Fruit fly (Drosophila melanogaster) whole organism, embryonic: ENCODE measurements around the gene Cpr65Az.

ENCODE experiments used
- Asciz ChIP-seq: fragments of 200-800 bp; sonication (Bioruptor generic); optimal IDR thresholded peaks from 2 replicates; lab custom pipeline; 2017; ENCODE audit warnings: missing biosample characterization, mild to moderate bottlenecking, missing genetic modification characterization, missing genetic modification reagents
- CG10979 ChIP-seq: fragments of 200-800 bp; sonication (Bioruptor generic); optimal IDR thresholded peaks from 2 replicates; lab custom pipeline; 2018; ENCODE audit warnings: missing biosample characterization, mild to moderate bottlenecking, missing genetic modification characterization, moderate library complexity
- CG11560 ChIP-seq: fragments of 200-800 bp; sonication (Bioruptor generic); IDR thresholded peaks from 3 replicates; pipeline ENCODE4 v1.3.6; 2022; ENCODE audit warnings: missing biosample characterization, missing genetic modification characterization
- CG12299 ChIP-seq: fragments of 200-800 bp; sonication (Bioruptor generic); optimal IDR thresholded peaks from 2 replicates; lab custom pipeline; 2018; ENCODE audit warnings: missing biosample characterization, mild to moderate bottlenecking, missing genetic modification characterization
- CG14014 ChIP-seq: fragments of 200-800 bp; sonication (Bioruptor generic); IDR thresholded peaks from 2 replicates; pipeline ENCODE4 v1.3.6; 2022; ENCODE audit warnings: missing biosample characterization, missing genetic modification characterization
- CG1529 ChIP-seq: fragments of 200-800 bp; sonication (Bioruptor generic); optimal IDR thresholded peaks from 3 replicates; lab custom pipeline; 2018; ENCODE audit warnings: missing biosample characterization, missing genetic modification characterization
- CG17359 ChIP-seq: fragments of 200-800 bp; sonication (Bioruptor generic); optimal IDR thresholded peaks from 3 replicates; lab custom pipeline; 2018; ENCODE audit warnings: missing biosample characterization, mild to moderate bottlenecking, missing genetic modification characterization, moderate library complexity
- CG17361 ChIP-seq: fragments of 200-800 bp; sonication (Bioruptor generic); IDR thresholded peaks from 3 replicates; pipeline ENCODE4 v1.3.6; 2022; ENCODE audit warnings: missing biosample characterization, missing genetic modification characterization
- CG18011 ChIP-seq: fragments of 200-800 bp; sonication (Bioruptor generic); optimal IDR thresholded peaks from 2 replicates; lab custom pipeline; 2017; ENCODE audit warnings: missing biosample characterization, missing genetic modification characterization, mild to moderate bottlenecking, moderate library complexity, missing genotype
- CG2116 ChIP-seq: fragments of 200-800 bp; sonication (Bioruptor generic); optimal IDR thresholded peaks from 3 replicates; lab custom pipeline; 2018; ENCODE audit warnings: missing biosample characterization, mild to moderate bottlenecking, missing genetic modification characterization
- CG33557 ChIP-seq: fragments of 200-800 bp; sonication (Bioruptor generic); optimal IDR thresholded peaks from 2 replicates; lab custom pipeline; 2019; ENCODE audit warnings: missing biosample characterization, mild to moderate bottlenecking, missing genetic modification characterization, moderate library complexity
- CG34224 ChIP-seq: fragments of 200-800 bp; sonication (Bioruptor generic); IDR thresholded peaks from 3 replicates; pipeline ENCODE4 v1.3.6; 2022; ENCODE audit warnings: missing biosample characterization, missing genetic modification characterization; ENCODE audit not compliant: partially characterized antibody
- CG3838 ChIP-seq: fragments of 200-800 bp; sonication (Bioruptor generic); optimal IDR thresholded peaks from 3 replicates; lab custom pipeline; 2016; ENCODE audit warnings: missing biosample characterization, missing genetic modification characterization
- CG3847 ChIP-seq: fragments of 200-800 bp; sonication (Bioruptor generic); IDR thresholded peaks from 2 replicates; pipeline ENCODE4 v1.3.6; 2022; ENCODE audit warnings: missing biosample characterization, missing genetic modification characterization
- CG4282 ChIP-seq: fragments of 200-800 bp; sonication (Bioruptor generic); optimal IDR thresholded peaks from 2 replicates; lab custom pipeline; 2016; ENCODE audit warnings: missing biosample characterization, missing genetic modification characterization
- CG4707 ChIP-seq: fragments of 200-800 bp; sonication (Bioruptor generic); optimal IDR thresholded peaks from 2 replicates; lab custom pipeline; 2018; ENCODE audit warnings: missing biosample characterization, mild to moderate bottlenecking, missing genetic modification characterization, moderate library complexity
- CG6765 ChIP-seq: fragments of 200-800 bp; sonication (Bioruptor generic); optimal IDR thresholded peaks from 3 replicates; lab custom pipeline; 2017; ENCODE audit warnings: missing biosample characterization, mild to moderate bottlenecking, missing genetic modification characterization
- CG8944 ChIP-seq: fragments of 200-800 bp; sonication (Bioruptor generic); optimal IDR thresholded peaks from 3 replicates; lab custom pipeline; 2016; ENCODE audit warnings: missing biosample characterization, missing genetic modification characterization
- CHES-1-like ChIP-seq: fragments of 200-800 bp; sonication (Bioruptor generic); optimal IDR thresholded peaks from 2 replicates; lab custom pipeline; 2016; ENCODE audit warnings: missing biosample characterization, missing genetic modification characterization
- Camta ChIP-seq: fragments of 200-800 bp; sonication (Bioruptor generic); optimal IDR thresholded peaks from 2 replicates; lab custom pipeline; 2016; ENCODE audit warnings: missing biosample characterization, missing genetic modification characterization
- CkIIα-i1 ChIP-seq: fragments of 200-800 bp; sonication (Bioruptor generic); IDR thresholded peaks from 2 replicates; pipeline ENCODE4 v1.3.6; 2022; ENCODE audit warnings: missing biosample characterization, missing genetic modification characterization
- Ets97D ChIP-seq: fragments of 200-800 bp; sonication (Bioruptor generic); optimal IDR thresholded peaks from 3 replicates; lab custom pipeline; 2016; ENCODE audit warnings: missing biosample characterization, missing genetic modification characterization
- Gsc ChIP-seq: fragments of 200-800 bp; sonication (Bioruptor generic); IDR thresholded peaks from 2 replicates; pipeline ENCODE4 v1.3.6; 2022; ENCODE audit warnings: missing biosample characterization, missing genetic modification characterization
- Hmr ChIP-seq: fragments of 200-800 bp; sonication (Bioruptor generic); optimal IDR thresholded peaks from 3 replicates; lab custom pipeline; 2017; ENCODE audit warnings: mild to moderate bottlenecking, missing biosample characterization, missing genetic modification reagents, missing genetic modification characterization
- Myb ChIP-seq: fragments of 200-800 bp; sonication (Bioruptor generic); optimal IDR thresholded peaks from 2 replicates; lab custom pipeline; 2016; ENCODE audit warnings: missing biosample characterization, missing genetic modification characterization
- NFAT ChIP-seq: fragments of 200-800 bp; sonication (Bioruptor generic); IDR thresholded peaks from 2 replicates; pipeline ENCODE4 v1.3.6; 2022; ENCODE audit warnings: missing biosample characterization, missing genetic modification characterization
- NK7.1 ChIP-seq: fragments of 200-800 bp; sonication (Bioruptor generic); optimal IDR thresholded peaks from 3 replicates; lab custom pipeline; 2016; ENCODE audit warnings: missing biosample characterization, missing genetic modification characterization
- Nf-YB ChIP-seq: fragments of 200-800 bp; sonication (Bioruptor generic); optimal IDR thresholded peaks from 3 replicates; lab custom pipeline; 2019; ENCODE audit warnings: missing biosample characterization, mild to moderate bottlenecking, missing genetic modification characterization, moderate library complexity
- Side ChIP-seq: fragments of 200-800 bp; sonication (Bioruptor generic); optimal IDR thresholded peaks from 2 replicates; lab custom pipeline; 2016; ENCODE audit warnings: missing biosample characterization, missing genetic modification characterization
- Sox102F ChIP-seq: fragments of 200-800 bp; sonication (Bioruptor generic); optimal IDR thresholded peaks from 2 replicates; lab custom pipeline; 2018; ENCODE audit warnings: missing biosample characterization, mild to moderate bottlenecking, missing genetic modification characterization, moderate library complexity
- Xbp1 ChIP-seq: fragments of 200-800 bp; sonication (Bioruptor generic); optimal IDR thresholded peaks from 3 replicates; lab custom pipeline; 2016; ENCODE audit warnings: missing biosample characterization, mild to moderate bottlenecking, missing genetic modification characterization
- bigmax ChIP-seq: fragments of 200-800 bp; sonication (Bioruptor generic); optimal IDR thresholded peaks from 2 replicates; lab custom pipeline; 2018; ENCODE audit warnings: missing biosample characterization, mild to moderate bottlenecking, missing genetic modification characterization
- caup ChIP-seq: fragments of 200-800 bp; sonication (Bioruptor generic); optimal IDR thresholded peaks from 3 replicates; lab custom pipeline; 2017; ENCODE audit warnings: missing biosample characterization, mild to moderate bottlenecking, missing genetic modification characterization, moderate library complexity; ENCODE audit not compliant: severe bottlenecking
- ci ChIP-seq: fragments of 200-800 bp; sonication (Bioruptor generic); IDR thresholded peaks from 3 replicates; pipeline ENCODE4 v1.3.6; 2022; ENCODE audit warnings: missing biosample characterization, missing genetic modification characterization
- dmrt11E ChIP-seq: fragments of 200-800 bp; sonication (Bioruptor generic); optimal IDR thresholded peaks from 3 replicates; lab custom pipeline; 2018; ENCODE audit warnings: missing biosample characterization, mild to moderate bottlenecking, missing genetic modification characterization, moderate library complexity
- ems ChIP-seq: fragments of 200-800 bp; sonication (Bioruptor generic); optimal IDR thresholded peaks from 3 replicates; lab custom pipeline; 2016; ENCODE audit warnings: missing biosample characterization, missing genetic modification characterization
- eve ChIP-seq, 2 experiments: fragments of >200 bp; optimal IDR thresholded peaks; 2 replicates each; lab custom pipeline; 2017; ENCODE audit warnings: missing biosample characterization in 2 of 2, missing genetic modification characterization in 2 of 2
- grn ChIP-seq: fragments of 200-800 bp; sonication (Bioruptor generic); optimal IDR thresholded peaks from 3 replicates; lab custom pipeline; 2017; ENCODE audit warnings: missing biosample characterization, missing genetic modification characterization
- gsb-n ChIP-seq: fragments of 200-800 bp; sonication (Bioruptor generic); optimal IDR thresholded peaks from 3 replicates; lab custom pipeline; 2018; ENCODE audit warnings: missing biosample characterization, mild to moderate bottlenecking, missing genetic modification characterization
- maf-S ChIP-seq: fragments of 200-800 bp; sonication (Bioruptor generic); optimal IDR thresholded peaks from 2 replicates; lab custom pipeline; 2016; ENCODE audit warnings: missing biosample characterization, missing genetic modification characterization
- pita ChIP-seq: fragments of 200-800 bp; sonication (Bioruptor generic); optimal IDR thresholded peaks from 2 replicates; lab custom pipeline; 2017; ENCODE audit warnings: missing biosample characterization, mild to moderate bottlenecking, missing genetic modification characterization
- run ChIP-seq: fragments of 200-800 bp; sonication (Bioruptor generic); optimal IDR thresholded peaks from 3 replicates; lab custom pipeline; 2018; ENCODE audit warnings: missing biosample characterization, mild to moderate bottlenecking, missing genetic modification characterization
- schlank ChIP-seq: fragments of 200-800 bp; sonication (Bioruptor generic); optimal IDR thresholded peaks from 2 replicates; lab custom pipeline; 2018; ENCODE audit warnings: missing biosample characterization, mild to moderate bottlenecking, missing genetic modification characterization
- sr ChIP-seq: fragments of 200-800 bp; sonication (Bioruptor generic); IDR thresholded peaks from 3 replicates; pipeline ENCODE4 v1.3.6; 2022; ENCODE audit warnings: missing biosample characterization, missing genetic modification characterization
- ssp ChIP-seq: fragments of 200-800 bp; sonication (Bioruptor generic); IDR thresholded peaks from 2 replicates; pipeline ENCODE4 v1.3.6; 2022; ENCODE audit warnings: missing biosample characterization, missing genetic modification characterization
- stwl ChIP-seq: fragments of 200-800 bp; sonication (Bioruptor generic); optimal IDR thresholded peaks from 3 replicates; lab custom pipeline; 2018; ENCODE audit warnings: missing biosample characterization, mild to moderate bottlenecking, missing genetic modification characterization, moderate library complexity
- tap ChIP-seq: fragments of 200-800 bp; optimal IDR thresholded peaks from 3 replicates; lab custom pipeline; 2019; ENCODE audit warnings: missing biosample characterization, mild to moderate bottlenecking, missing genetic modification characterization, moderate library complexity
- trem ChIP-seq: fragments of 200-800 bp; optimal IDR thresholded peaks from 3 replicates; lab custom pipeline; 2019; ENCODE audit warnings: missing biosample characterization, mild to moderate bottlenecking, missing genetic modification characterization, moderate library complexity
- wdn ChIP-seq: fragments of 200-800 bp; sonication (Bioruptor generic); IDR thresholded peaks from 2 replicates; pipeline ENCODE4 v1.3.6; 2022; ENCODE audit warnings: missing biosample characterization, missing genetic modification characterization
- z ChIP-seq: fragments of 200-800 bp; sonication (Bioruptor generic); IDR thresholded peaks from 3 replicates; pipeline ENCODE4 v1.3.6; 2022; ENCODE audit warnings: missing biosample characterization, missing genetic modification characterization

Cpr65Az gene

dm6 chr3L:6192822-6193555 is 32.4 kb downstream of the Cpr65Az start, which contains the start of the genes Sf3b6 and Tnpo (continued):
- TF ChIP-seq bigmax: no peak
- peak; percentile 79 for TF ChIP-seq ssp (GFP tag; lab: Robert Waterston, UW)
- TF ChIP-seq Xbp1 (GFP tag; lab: Kevin White, UChicago): peak; percentile 90
- no peak for TF ChIP-seq gsb-n
- peak; percentile 47 for TF ChIP-seq stwl (tag; lab: Kevin White, UChicago)
- TF ChIP-seq CG6765: peak; percentile 35
- TF ChIP-seq maf-S (GFP tag; lab: Kevin White, UChicago): peak; percentile 46
- TF ChIP-seq CG10979 (tag; lab: Kevin White, UChicago): peak; percentile 71
- TF ChIP-seq CG14014: peak; percentile 75
- peak; percentile 78 for TF ChIP-seq Ets97D (GFP tag; lab: Kevin White, UChicago)
- no peak for TF ChIP-seq run
- TF ChIP-seq z (GFP tag; lab: Robert Waterston, UW): no peak
- no peak for TF ChIP-seq CG12299 (tag; lab: Kevin White, UChicago)
- TF ChIP-seq CG3847: peak; percentile 90
- TF ChIP-seq CG1529 (GFP tag; lab: Kevin White, UChicago): peak; percentile 44
- TF ChIP-seq CG34224: peak; percentile 36
- TF ChIP-seq Gsc: no peak; the same call in 1 of the 2 replicates
- TF ChIP-seq dmrt11E (tag; lab: Kevin White, UChicago): peak; percentile 86
- TF ChIP-seq tap: no peak
- TF ChIP-seq wdn: peak; percentile 67
- peak; percentile 77 for TF ChIP-seq CG11560 (tag; lab: Robert Waterston, UW)
- peak; percentile 43 for TF ChIP-seq CG8944 (GFP tag; lab: Kevin White, UChicago)
- TF ChIP-seq Nf-YB: no peak
- TF ChIP-seq caup (GFP tag; lab: Kevin White, UChicago): peak; percentile 73
- no peak; the same call in 1 of the 3 replicates for TF ChIP-seq CG17361 (GFP tag; lab: Robert Waterston, UW)
- TF ChIP-seq trem (tag; lab: Kevin White, UChicago): peak; percentile 85
- no peak for TF ChIP-seq CG4707 (GFP tag; lab: Kevin White, UChicago)
- TF ChIP-seq Asciz (GFP tag; lab: Kevin White, UChicago): no peak
- TF ChIP-seq CG2116 (GFP tag; lab: Kevin White, UChicago): peak; percentile 69
- TF ChIP-seq CG33557: peak; percentile 83
- TF ChIP-seq schlank (tag; lab: Kevin White, UChicago): peak; percentile 35
- TF ChIP-seq CG4282 (GFP tag; lab: Kevin White, UChicago): peak; percentile 34
- TF ChIP-seq NFAT: peak; percentile 79
- TF ChIP-seq CG3838 (GFP tag; lab: Kevin White, UChicago): peak; percentile 31
- peak; percentile 60 for TF ChIP-seq Myb
- peak; percentile 63 for TF ChIP-seq ems (GFP tag; lab: Kevin White, UChicago)
- no peak for TF ChIP-seq Sox102F (GFP tag; lab: Kevin White, UChicago)
- peak; percentile 69 for TF ChIP-seq Camta (GFP tag; lab: Kevin White, UChicago)
- TF ChIP-seq pita (GFP tag; lab: Kevin White, UChicago): no peak
- TF ChIP-seq Side (GFP tag; lab: Kevin White, UChicago): no peak
- TF ChIP-seq CG18011 (GFP tag; lab: Kevin White, UChicago): peak; percentile 68
- TF ChIP-seq CHES-1-like (GFP tag; lab: Kevin White, UChicago): peak; percentile 66
- TF ChIP-seq ci (GFP tag; lab: Robert Waterston, UW): peak; percentile 73; the same call in 2 of the 3 replicates
- TF ChIP-seq CG17359: no peak
- TF ChIP-seq Hmr: no peak
- peak; percentile 48 for TF ChIP-seq NK7.1 (GFP tag; lab: Kevin White, UChicago)
- TF ChIP-seq grn (GFP tag; lab: Kevin White, UChicago): no peak
- peak; percentile 8; the same call in 1 of the 3 replicates for TF ChIP-seq sr (GFP tag; lab: Robert Waterston, UW)
- TF ChIP-seq eve (GFP tag; optimal IDR thresholded peaks at IDR 0.05; lab: Kevin White, UChicago): no peak
- no peak for TF ChIP-seq CkIIα-i1
